Fruit fly (Drosophila melanogaster) whole organism, embryonic: ENCODE measurements around the gene CG9171.

Experiments used
- Ada2b ChIP-seq: fragments of 200-800 bp; sonication (Bioruptor generic); IDR thresholded peaks from 2 replicates; pipeline ENCODE4 v1.3.6; 2022; ENCODE audit warnings: missing biosample characterization, missing genetic modification characterization
- CG10431 ChIP-seq: fragments of 200-800 bp; sonication (Bioruptor generic); optimal IDR thresholded peaks from 3 replicates; lab custom pipeline; 2018; ENCODE audit warnings: missing biosample characterization, mild to moderate bottlenecking, missing genetic modification characterization
- CG11093 ChIP-seq: fragments of 200-800 bp; sonication (Bioruptor generic); IDR thresholded peaks from 3 replicates; pipeline ENCODE4 v1.3.6; 2022; ENCODE audit warnings: missing biosample characterization, missing genetic modification characterization
- CG12391 ChIP-seq: fragments of 200-800 bp; sonication (Bioruptor generic); optimal IDR thresholded peaks from 3 replicates; lab custom pipeline; 2018; ENCODE audit warnings: missing biosample characterization, mild to moderate bottlenecking, missing genetic modification characterization, moderate library complexity
- CG12744 ChIP-seq: fragments of 200-800 bp; sonication (Bioruptor generic); optimal IDR thresholded peaks from 2 replicates; lab custom pipeline; 2016; ENCODE audit warnings: missing biosample characterization, missing genetic modification characterization
- CG14710 ChIP-seq: fragments of 200-800 bp; sonication (Bioruptor generic); optimal IDR thresholded peaks from 3 replicates; lab custom pipeline; 2019; ENCODE audit warnings: missing biosample characterization, mild to moderate bottlenecking, missing genetic modification characterization, moderate library complexity
- CG15269 ChIP-seq: fragments of 200-800 bp; sonication (Bioruptor generic); optimal IDR thresholded peaks from 2 replicates; lab custom pipeline; 2018; ENCODE audit warnings: missing biosample characterization, mild to moderate bottlenecking, missing genetic modification characterization, moderate library complexity
- CG1603 ChIP-seq: fragments of 200-800 bp; sonication (Bioruptor generic); optimal IDR thresholded peaks from 2 replicates; lab custom pipeline; 2019; ENCODE audit warnings: missing biosample characterization, mild to moderate bottlenecking, missing genetic modification characterization, moderate library complexity
- CG1647 ChIP-seq: fragments of 200-800 bp; sonication (Bioruptor generic); optimal IDR thresholded peaks from 3 replicates; lab custom pipeline; 2016; ENCODE audit warnings: missing biosample characterization, missing genetic modification characterization
- CG18476 ChIP-seq: fragments of 200-800 bp; sonication (Bioruptor generic); optimal IDR thresholded peaks from 2 replicates; lab custom pipeline; 2016; ENCODE audit warnings: missing biosample characterization, mild to moderate bottlenecking, missing genetic modification characterization
- CG18619 ChIP-seq: fragments of 200-800 bp; sonication (Bioruptor generic); optimal IDR thresholded peaks from 3 replicates; lab custom pipeline; 2017; ENCODE audit warnings: missing biosample characterization, mild to moderate bottlenecking, missing genetic modification characterization
- CG2875 ChIP-seq: fragments of 200-800 bp; sonication (Bioruptor generic); optimal IDR thresholded peaks from 2 replicates; lab custom pipeline; 2017; ENCODE audit warnings: missing biosample characterization, mild to moderate bottlenecking, missing genetic modification characterization, missing genetic modification reagents
- CG30431 ChIP-seq: fragments of 200-800 bp; sonication (Bioruptor generic); optimal IDR thresholded peaks from 2 replicates; lab custom pipeline; 2017; ENCODE audit warnings: missing biosample characterization, missing genetic modification characterization
- CG31365 ChIP-seq: fragments of 200-800 bp; sonication (Bioruptor generic); optimal IDR thresholded peaks from 2 replicates; lab custom pipeline; 2018; ENCODE audit warnings: missing biosample characterization, mild to moderate bottlenecking, missing genetic modification characterization
- CG32532 ChIP-seq: fragments of 200-800 bp; sonication (Bioruptor generic); IDR thresholded peaks from 2 replicates; pipeline ENCODE4 v1.3.6; 2022; ENCODE audit warnings: missing biosample characterization, missing genetic modification characterization
- CG3281 ChIP-seq: fragments of 200-800 bp; sonication (Bioruptor generic); optimal IDR thresholded peaks from 3 replicates; lab custom pipeline; 2017; ENCODE audit warnings: missing biosample characterization, mild to moderate bottlenecking, missing genetic modification characterization
- CG33213 ChIP-seq: fragments of 200-800 bp; sonication (Bioruptor generic); optimal IDR thresholded peaks from 3 replicates; lab custom pipeline; 2016; ENCODE audit warnings: missing biosample characterization, missing genetic modification characterization
- CG33557 ChIP-seq: fragments of 200-800 bp; sonication (Bioruptor generic); optimal IDR thresholded peaks from 2 replicates; lab custom pipeline; 2019; ENCODE audit warnings: missing biosample characterization, mild to moderate bottlenecking, missing genetic modification characterization, moderate library complexity
- CG7786 ChIP-seq: fragments of 200-800 bp; sonication (Bioruptor generic); optimal IDR thresholded peaks from 2 replicates; lab custom pipeline; 2016; ENCODE audit warnings: missing biosample characterization, missing genetic modification characterization
- CG8388 ChIP-seq: fragments of 200-800 bp; sonication (Bioruptor generic); optimal IDR thresholded peaks from 2 replicates; lab custom pipeline; 2019; ENCODE audit warnings: missing biosample characterization, mild to moderate bottlenecking, missing genetic modification characterization, moderate library complexity
- CG9215 ChIP-seq: fragments of 200-800 bp; sonication (Bioruptor generic); IDR thresholded peaks from 2 replicates; pipeline ENCODE4 v1.3.6; 2022; ENCODE audit warnings: missing biosample characterization, missing genetic modification characterization
- Ets65A ChIP-seq: fragments of 200-800 bp; sonication (Bioruptor generic); peaks from one replicate; lab custom pipeline; 2016; ENCODE audit warnings: missing biosample characterization, missing genetic modification characterization
- HmgZ ChIP-seq: fragments of 200-800 bp; sonication (Bioruptor generic); optimal IDR thresholded peaks from 2 replicates; lab custom pipeline; 2018; ENCODE audit warnings: missing biosample characterization, mild to moderate bottlenecking, missing genetic modification characterization
- Hmr ChIP-seq: fragments of 200-800 bp; sonication (Bioruptor generic); optimal IDR thresholded peaks from 3 replicates; lab custom pipeline; 2017; ENCODE audit warnings: mild to moderate bottlenecking, missing biosample characterization, missing genetic modification reagents, missing genetic modification characterization
- Kr ChIP-seq: fragments of 200-800 bp; sonication (Bioruptor generic); optimal IDR thresholded peaks from 2 replicates; lab custom pipeline; 2017; ENCODE audit warnings: missing biosample characterization, mild to moderate bottlenecking, missing genetic modification characterization
- Neu2 ChIP-seq: fragments of 200-800 bp; sonication (Bioruptor generic); optimal IDR thresholded peaks from 3 replicates; lab custom pipeline; 2016; ENCODE audit warnings: missing biosample characterization, missing genetic modification characterization, borderline replicate concordance
- Nf-YC ChIP-seq: fragments of 200-800 bp; optimal IDR thresholded peaks from 3 replicates; lab custom pipeline; 2019; ENCODE audit warnings: missing biosample characterization, mild to moderate bottlenecking, missing genetic modification characterization, moderate library complexity
- Optix ChIP-seq: fragments of 200-800 bp; sonication (Bioruptor generic); IDR thresholded peaks from 3 replicates; pipeline ENCODE4 v1.3.6; 2022; ENCODE audit warnings: missing biosample characterization, missing genetic modification characterization
- Sry-δ ChIP-seq: fragments of 200-800 bp; sonication (Bioruptor generic); optimal IDR thresholded peaks from 2 replicates; lab custom pipeline; 2016; ENCODE audit warnings: missing biosample characterization, missing genetic modification characterization
- Trl ChIP-seq, 3 experiments: fragments of >200 bp in 2 of 3; fragments of 200-800 bp in 1 of 3; sonication (Bioruptor generic) in 1 of 3; optimal IDR thresholded peaks; 2 replicates in 1 of 3; 3 replicates in 2 of 3; lab custom pipeline; 2016 to 2017; ENCODE audit warnings: missing biosample characterization in 1 of 3, missing genetic modification characterization in 1 of 3
- Usf ChIP-seq: fragments of 200-800 bp; sonication (Bioruptor generic); optimal IDR thresholded peaks from 2 replicates; lab custom pipeline; 2017; ENCODE audit warnings: missing genotype, missing biosample characterization, missing genetic modification characterization
- YL-1 ChIP-seq: fragments of 200-800 bp; sonication (Bioruptor generic); optimal IDR thresholded peaks from 3 replicates; lab custom pipeline; 2017; ENCODE audit warnings: missing biosample characterization, mild to moderate bottlenecking, missing genetic modification characterization
- amos ChIP-seq: fragments of 200-800 bp; sonication (Bioruptor generic); IDR thresholded peaks from 2 replicates; pipeline ENCODE4 v1.3.6; 2022; ENCODE audit warnings: missing biosample characterization, missing genetic modification characterization; ENCODE audit not compliant: partially characterized antibody
- aop ChIP-seq: fragments of 200-800 bp; sonication (Bioruptor generic); IDR thresholded peaks from 2 replicates; pipeline ENCODE4 v1.3.6; 2022; ENCODE audit warnings: missing biosample characterization, missing genetic modification characterization
- bigmax ChIP-seq: fragments of 200-800 bp; sonication (Bioruptor generic); optimal IDR thresholded peaks from 2 replicates; lab custom pipeline; 2018; ENCODE audit warnings: missing biosample characterization, mild to moderate bottlenecking, missing genetic modification characterization
- cg ChIP-seq: fragments of 200-800 bp; sonication (Bioruptor generic); optimal IDR thresholded peaks from 3 replicates; lab custom pipeline; 2019; ENCODE audit warnings: missing biosample characterization, mild to moderate bottlenecking, missing genetic modification characterization, moderate library complexity
- dmrt99B ChIP-seq: fragments of 200-800 bp; sonication (Bioruptor generic); optimal IDR thresholded peaks from 2 replicates; lab custom pipeline; 2018; ENCODE audit warnings: missing biosample characterization, mild to moderate bottlenecking, missing genetic modification characterization, moderate library complexity
- fd64A ChIP-seq: fragments of 200-800 bp; sonication (Bioruptor generic); optimal IDR thresholded peaks from 3 replicates; lab custom pipeline; 2018; ENCODE audit warnings: missing biosample characterization, mild to moderate bottlenecking, missing genetic modification characterization
- inv ChIP-seq: fragments of 200-800 bp; sonication (Bioruptor generic); IDR thresholded peaks from 2 replicates; pipeline ENCODE4 v1.3.6; 2022; ENCODE audit warnings: missing biosample characterization, missing genetic modification characterization; ENCODE audit not compliant: partially characterized antibody
- lov ChIP-seq, 2 experiments: fragments of 200-800 bp in 1 of 2; fragments of >200 bp in 1 of 2; sonication (Bioruptor generic) in 1 of 2; IDR thresholded peaks in 1 of 2; optimal IDR thresholded peaks in 1 of 2; 2 replicates in 1 of 2; 3 replicates in 1 of 2; pipeline versions ENCODE4 v1.3.6 to Lab custom; 2017 to 2022; ENCODE audit warnings: missing biosample characterization in 1 of 2, missing genetic modification characterization in 1 of 2
- nerfin-2 ChIP-seq: fragments of 200-800 bp; sonication (Bioruptor generic); IDR thresholded peaks from 2 replicates; pipeline ENCODE4 v1.3.6; 2022; ENCODE audit warnings: missing biosample characterization, missing genetic modification characterization; ENCODE audit not compliant: partially characterized antibody
- onecut ChIP-seq: fragments of 200-800 bp; sonication (Bioruptor generic); IDR thresholded peaks from 2 replicates; pipeline ENCODE4 v1.3.6; 2022; ENCODE audit warnings: missing biosample characterization, missing genetic modification characterization
- pum ChIP-seq: fragments of 200-800 bp; sonication (Bioruptor generic); optimal IDR thresholded peaks from 2 replicates; lab custom pipeline; 2016; ENCODE audit warnings: missing biosample characterization, missing genetic modification characterization
- slp2 ChIP-seq: fragments of 200-800 bp; sonication (Bioruptor generic); optimal IDR thresholded peaks from 2 replicates; lab custom pipeline; 2016; ENCODE audit warnings: missing biosample characterization, missing genetic modification characterization
- sqz ChIP-seq: fragments of 200-800 bp; sonication (Bioruptor generic); optimal IDR thresholded peaks from 3 replicates; lab custom pipeline; 2018; ENCODE audit warnings: missing biosample characterization, mild to moderate bottlenecking, missing genetic modification characterization
- tin ChIP-seq: fragments of 200-800 bp; sonication (Bioruptor generic); optimal IDR thresholded peaks from 3 replicates; lab custom pipeline; 2016; ENCODE audit warnings: missing biosample characterization, missing genetic modification characterization
- tna ChIP-seq: fragments of 200-800 bp; sonication (Bioruptor generic); IDR thresholded peaks from 2 replicates; pipeline ENCODE4 v1.3.6; 2022; ENCODE audit warnings: missing biosample characterization, missing genetic modification characterization; ENCODE audit not compliant: partially characterized antibody
- z ChIP-seq: fragments of 200-800 bp; sonication (Bioruptor generic); IDR thresholded peaks from 3 replicates; pipeline ENCODE4 v1.3.6; 2022; ENCODE audit warnings: missing biosample characterization, missing genetic modification characterization
- zf30C ChIP-seq: fragments of 200-800 bp; sonication (Bioruptor generic); optimal IDR thresholded peaks from 3 replicates; lab custom pipeline; 2018; ENCODE audit warnings: missing biosample characterization, mild to moderate bottlenecking, missing genetic modification characterization

The CG9171 gene

dm6 chr2L:5743537-5744148 is 56.4 kb downstream of the CG9171 start (continued):
- TF ChIP-seq CG12744 = no peak
- TF ChIP-seq amos (GFP tag; lab: Robert Waterston, UW) = no peak
- TF ChIP-seq bigmax (GFP tag; lab: Kevin White, UChicago) = no peak
- no peak for TF ChIP-seq inv (GFP tag; lab: Robert Waterston, UW)
- TF ChIP-seq Ada2b (GFP tag; lab: Robert Waterston, UW) = peak; percentile 37
- no peak for TF ChIP-seq CG10431 (GFP tag; lab: Kevin White, UChicago)
- TF ChIP-seq CG11093 (GFP tag; lab: Robert Waterston, UW) = no peak
- no peak for TF ChIP-seq fd64A
- TF ChIP-seq CG32532 (GFP tag; lab: Robert Waterston, UW) = no peak; the same call in 1 of the 2 replicates
- TF ChIP-seq CG7786 (GFP tag; lab: Kevin White, UChicago) = no peak
- TF ChIP-seq Hmr (GFP tag; lab: Kevin White, UChicago) = peak; percentile 30
- no peak for TF ChIP-seq lov (optimal IDR thresholded peaks at IDR 0.05; lab: Kevin White, UChicago)
- TF ChIP-seq lov (GFP tag; IDR thresholded peaks at IDR 0.05; lab: Robert Waterston, UW) = no peak
- no peak for TF ChIP-seq CG31365 (tag; lab: Kevin White, UChicago)
- no peak for TF ChIP-seq Neu2 (GFP tag; lab: Kevin White, UChicago)
- TF ChIP-seq CG8388 = no peak
- TF ChIP-seq sqz = no peak
- TF ChIP-seq z = no peak
- TF ChIP-seq YL-1 (GFP tag; lab: Kevin White, UChicago) = no peak
- TF ChIP-seq CG12391 = peak; percentile 21
- no peak for TF ChIP-seq tin (GFP tag; lab: Kevin White, UChicago)
- TF ChIP-seq CG30431 (GFP tag; lab: Kevin White, UChicago) = no peak
- peak; percentile 46 for TF ChIP-seq CG1603 (tag; lab: Kevin White, UChicago)
- TF ChIP-seq aop (GFP tag; lab: Robert Waterston, UW) = no peak
- no peak for TF ChIP-seq Usf
- TF ChIP-seq Ets65A (GFP tag; lab: Kevin White, UChicago) = no peak
- no peak for TF ChIP-seq slp2
- no peak for TF ChIP-seq nerfin-2
- no peak for TF ChIP-seq Optix
- TF ChIP-seq CG3281 (GFP tag; lab: Kevin White, UChicago) = no peak
- TF ChIP-seq CG33557 (GFP tag; lab: Kevin White, UChicago) = no peak
- no peak for TF ChIP-seq Trl (optimal IDR thresholded peaks at IDR 0.05; lab: Kevin White, UChicago)
- no peak for TF ChIP-seq Trl (GFP tag; optimal IDR thresholded peaks at IDR 0.05; lab: Kevin White, UChicago)
- no peak for TF ChIP-seq CG2875 (GFP tag; lab: Kevin White, UChicago)
- TF ChIP-seq CG15269 (tag; lab: Kevin White, UChicago) = peak; percentile 36
- peak; percentile 47 for TF ChIP-seq dmrt99B (tag; lab: Kevin White, UChicago)
- no peak for TF ChIP-seq HmgZ (tag; lab: Kevin White, UChicago)
- TF ChIP-seq zf30C (GFP tag; lab: Kevin White, UChicago) = no peak
- no peak for TF ChIP-seq CG14710 (tag; lab: Kevin White, UChicago)
- peak; percentile 27; the same call in 1 of the 2 replicates for TF ChIP-seq onecut (GFP tag; lab: Robert Waterston, UW)
- TF ChIP-seq CG9215 (GFP tag; lab: Robert Waterston, UW) = no peak
- TF ChIP-seq Sry-δ (GFP tag; lab: Kevin White, UChicago) = no peak
- no peak for TF ChIP-seq CG33213 (GFP tag; lab: Kevin White, UChicago)
- TF ChIP-seq CG18619 (GFP tag; lab: Kevin White, UChicago) = no peak
- TF ChIP-seq cg (GFP tag; lab: Kevin White, UChicago) = no peak
- TF ChIP-seq CG18476 (GFP tag; lab: Kevin White, UChicago) = no peak
- no peak for TF ChIP-seq pum (GFP tag; lab: Kevin White, UChicago)
- TF ChIP-seq Kr (GFP tag; lab: Kevin White, UChicago) = no peak
- no peak for TF ChIP-seq tna (GFP tag; lab: Robert Waterston, UW)
- no peak for TF ChIP-seq Nf-YC
- TF ChIP-seq CG1647 (GFP tag; lab: Kevin White, UChicago) = no peak
